Worm (Caenorhabditis elegans) whole organism, young adult: Measurements from ENCODE around the gene pqn-78.

Experiments
- B0261.1 ChIP-seq: sonication (generic microtip); optimal IDR thresholded peaks from 2 replicates; lab custom pipeline; 2016; ENCODE audit warnings: mild to moderate bottlenecking, missing genetic modification characterization, moderate library complexity, missing compliant biosample characterization
- C06A6.2 ChIP-seq: fragments of 200-800 bp; sonication (Bioruptor generic); conservative IDR thresholded peaks from 2 replicates; pipeline ENCODE4 v1.3.6; 2022; ENCODE audit warnings: missing genetic modification characterization, missing compliant biosample characterization
- D2030.7 ChIP-seq: fragments of 200-800 bp; sonication (Bioruptor generic); IDR thresholded peaks from 2 replicates; pipeline ENCODE4 v1.3.6; 2022; ENCODE audit warnings: missing genetic modification reagents, missing genetic modification characterization, missing compliant biosample characterization
- F23B12.7 ChIP-seq: sonication (generic microtip); optimal IDR thresholded peaks from 2 replicates; lab custom pipeline; 2017; ENCODE audit warnings: missing genetic modification characterization, mild to moderate bottlenecking, missing compliant biosample characterization, antibody characterized with exemption, moderate library complexity; ENCODE audit not compliant: insufficient read depth
- F33H1.4 ChIP-seq: fragments of 200-800 bp; sonication (Bioruptor generic); IDR thresholded peaks from 2 replicates; pipeline ENCODE4 v1.3.6; 2022; ENCODE audit warnings: missing genetic modification reagents, missing genetic modification characterization, missing compliant biosample characterization
- K11D2.4 ChIP-seq: fragments of 200-800 bp; sonication (Bioruptor generic); IDR thresholded peaks from 2 replicates; pipeline ENCODE4 v1.3.6; 2022; ENCODE audit warnings: missing genetic modification reagents, missing genetic modification characterization, missing compliant biosample characterization
- K12H6.12 ChIP-seq: fragments of 200-800 bp; sonication (Bioruptor generic); optimal IDR thresholded peaks from 2 replicates; lab custom pipeline; 2018; ENCODE audit warnings: mild to moderate bottlenecking, missing genetic modification characterization, missing compliant biosample characterization
- Y53G8AR.9 ChIP-seq: fragments of 200-800 bp; sonication (Bioruptor generic); conservative IDR thresholded peaks from 2 replicates; pipeline ENCODE4 v1.3.6; 2022; ENCODE audit warnings: missing genetic modification reagents, missing genetic modification characterization, missing compliant biosample characterization
- Y67H2A.10 ChIP-seq: fragments of 200-800 bp; sonication (Bioruptor generic); conservative IDR thresholded peaks from 2 replicates; pipeline ENCODE4 v1.3.6; 2022; ENCODE audit warnings: missing genetic modification reagents, missing genetic modification characterization, missing compliant biosample characterization
- ZK185.1 ChIP-seq: sonication (generic microtip); optimal IDR thresholded peaks from 2 replicates; lab custom pipeline; 2016; ENCODE audit warnings: mild to moderate bottlenecking, missing genetic modification characterization, missing compliant biosample characterization; ENCODE audit not compliant: poor library complexity, severe bottlenecking
- ama-1 ChIP-seq, 3 experiments: fragments of 150-350 bp in 1 of 3; sonication (generic microtip) in 2 of 3; optimal IDR thresholded peaks; 2 replicates each; lab custom pipeline; 2014 to 2018; ENCODE audit warnings: missing biosample characterization in 2 of 3, missing genetic modification characterization in 2 of 3, missing genetic modification reagents in 2 of 3
- attf-6 ChIP-seq: fragments of 200-800 bp; sonication (Bioruptor generic); IDR thresholded peaks from 2 replicates; pipeline ENCODE4 v1.3.6; 2022; ENCODE audit warnings: missing genetic modification reagents, missing genetic modification characterization, missing compliant biosample characterization
- cebp-1 ChIP-seq, 2 experiments: fragments of 200-800 bp in 1 of 2; sonication (Bioruptor generic) in 1 of 2; sonication (generic microtip) in 1 of 2; IDR thresholded peaks in 1 of 2; optimal IDR thresholded peaks in 1 of 2; 2 replicates each; pipeline versions ENCODE4 v1.3.6 to Lab custom; 2017 to 2022; ENCODE audit warnings: missing compliant biosample characterization in 2 of 2, missing genetic modification characterization in 2 of 2, mild to moderate bottlenecking in 1 of 2, missing genetic modification reagents in 1 of 2, moderate library complexity in 1 of 2
- ceh-58 ChIP-seq: fragments of 200-800 bp; sonication (Bioruptor generic); IDR thresholded peaks from 2 replicates; pipeline ENCODE4 v1.3.6; 2022; ENCODE audit warnings: missing genetic modification characterization, missing compliant biosample characterization
- die-1 ChIP-seq: sonication (generic microtip); optimal IDR thresholded peaks from 2 replicates; lab custom pipeline; 2016; ENCODE audit warnings: missing genotype, mild to moderate bottlenecking, missing genetic modification characterization, missing compliant biosample characterization
- egl-44 ChIP-seq: fragments of 200-800 bp; sonication (Bioruptor generic); IDR thresholded peaks from 2 replicates; pipeline ENCODE4 v1.3.6; 2022; ENCODE audit warnings: missing genetic modification reagents, missing genetic modification characterization, missing compliant biosample characterization
- fkh-3 ChIP-seq: sonication (generic microtip); optimal IDR thresholded peaks from 2 replicates; lab custom pipeline; 2016; ENCODE audit warnings: mild to moderate bottlenecking, missing genetic modification characterization, missing compliant biosample characterization
- hlh-26 ChIP-seq: fragments of 200-800 bp; sonication (Bioruptor generic); conservative IDR thresholded peaks from 2 replicates; pipeline ENCODE4 v1.3.6; 2022; ENCODE audit warnings: missing genetic modification reagents, missing genetic modification characterization, missing compliant biosample characterization
- hmg-1.2 ChIP-seq: fragments of 200-800 bp; sonication (Bioruptor generic); IDR thresholded peaks from 2 replicates; pipeline ENCODE4 v1.3.6; 2022; ENCODE audit warnings: missing genetic modification reagents, missing genetic modification characterization, missing compliant biosample characterization
- hmg-20 ChIP-seq: fragments of 200-800 bp; sonication (Bioruptor generic); IDR thresholded peaks from 2 replicates; pipeline ENCODE4 v1.3.6; 2022; ENCODE audit warnings: missing genetic modification reagents, missing genetic modification characterization, missing compliant biosample characterization
- let-607 ChIP-seq, 2 experiments: fragments of 200-800 bp in 1 of 2; sonication (Bioruptor generic) in 1 of 2; sonication (generic microtip) in 1 of 2; optimal IDR thresholded peaks; 2 replicates each; lab custom pipeline; 2016 to 2018; ENCODE audit warnings: mild to moderate bottlenecking in 2 of 2, missing compliant biosample characterization in 2 of 2, missing genetic modification characterization in 2 of 2, moderate library complexity in 2 of 2, missing genotype in 1 of 2
- lin-26 ChIP-seq: fragments of 200-800 bp; sonication (Bioruptor generic); IDR thresholded peaks from 2 replicates; pipeline ENCODE4 v1.3.6; 2022; ENCODE audit warnings: missing genetic modification reagents, missing genetic modification characterization, missing compliant biosample characterization
- lin-40 ChIP-seq: sonication (generic microtip); optimal IDR thresholded peaks from 2 replicates; lab custom pipeline; 2016; ENCODE audit warnings: missing genetic modification characterization, mild to moderate bottlenecking, missing compliant biosample characterization, missing genotype, missing genetic modification reagents
- lin-54 ChIP-seq: fragments of 200-800 bp; sonication (Bioruptor generic); optimal IDR thresholded peaks from 2 replicates; lab custom pipeline; 2018; ENCODE audit warnings: mild to moderate bottlenecking, missing genetic modification characterization, missing compliant biosample characterization
- lir-1 ChIP-seq: fragments of 200-800 bp; sonication (Bioruptor generic); conservative IDR thresholded peaks from 2 replicates; pipeline ENCODE4 v1.3.6; 2022; ENCODE audit warnings: missing genetic modification reagents, missing genetic modification characterization, missing compliant biosample characterization
- madf-3 ChIP-seq: fragments of 200-800 bp; sonication (Bioruptor generic); IDR thresholded peaks from 2 replicates; pipeline ENCODE4 v1.3.6; 2022; ENCODE audit warnings: missing genetic modification reagents, missing genetic modification characterization, missing compliant biosample characterization
- madf-6 ChIP-seq: fragments of 200-800 bp; sonication (Bioruptor generic); IDR thresholded peaks from 2 replicates; pipeline ENCODE4 v1.3.6; 2022; ENCODE audit warnings: missing genetic modification reagents, missing genetic modification characterization, missing compliant biosample characterization
- mcd-1 ChIP-seq: fragments of 200-800 bp; sonication (Bioruptor generic); IDR thresholded peaks from 2 replicates; pipeline ENCODE4 v1.3.6; 2022; ENCODE audit warnings: missing genetic modification reagents, missing genetic modification characterization, missing compliant biosample characterization
- mes-4 ChIP-seq: sonication (generic microtip); optimal IDR thresholded peaks from 2 replicates; lab custom pipeline; 2016; ENCODE audit warnings: missing genotype, missing genetic modification characterization, missing compliant biosample characterization
- nfya-1 ChIP-seq: sonication (generic microtip); optimal IDR thresholded peaks from 2 replicates; lab custom pipeline; 2017; ENCODE audit warnings: antibody characterized with exemption, missing compliant biosample characterization, missing genetic modification characterization, borderline replicate concordance; ENCODE audit not compliant: insufficient read depth
- nhr-179 ChIP-seq: sonication (generic microtip); optimal IDR thresholded peaks from 2 replicates; lab custom pipeline; 2016; ENCODE audit warnings: mild to moderate bottlenecking, missing genetic modification characterization, missing compliant biosample characterization
- nhr-80 ChIP-seq: sonication (generic microtip); optimal IDR thresholded peaks from 2 replicates; lab custom pipeline; 2016; ENCODE audit warnings: missing genetic modification characterization, missing compliant biosample characterization
- snpc-1.3 ChIP-seq: sonication (generic microtip); optimal IDR thresholded peaks from 2 replicates; lab custom pipeline; 2017; ENCODE audit warnings: missing genetic modification characterization, mild to moderate bottlenecking, missing compliant biosample characterization, antibody characterized with exemption, moderate library complexity, missing genotype, missing genetic modification reagents; ENCODE audit not compliant: insufficient read depth
- snpc-3.4 ChIP-seq: sonication (generic microtip); optimal IDR thresholded peaks from 2 replicates; lab custom pipeline; 2017; ENCODE audit warnings: missing genetic modification characterization, mild to moderate bottlenecking, missing compliant biosample characterization, antibody characterized with exemption, moderate library complexity, missing genotype, missing genetic modification reagents
- snpc-4 ChIP-seq, 5 experiments: fragments of 150-350 bp in 1 of 5; sonication (generic microtip) in 4 of 5; optimal IDR thresholded peaks; 2 replicates each; lab custom pipeline; 2014 to 2018; ENCODE audit warnings: missing genetic modification characterization in 5 of 5, missing biosample characterization in 3 of 5, antibody characterized with exemption in 2 of 5, mild to moderate bottlenecking in 2 of 5, missing compliant biosample characterization in 2 of 5, missing genotype in 2 of 5, moderate library complexity in 2 of 5, missing genetic modification reagents in 1 of 5
- tbp1 ChIP-seq: fragments of 200-800 bp; sonication (Bioruptor generic); optimal IDR thresholded peaks from 2 replicates; lab custom pipeline; 2018; ENCODE audit warnings: mild to moderate bottlenecking, missing genetic modification characterization, missing compliant biosample characterization
- tbx-9 ChIP-seq: sonication (generic microtip); optimal IDR thresholded peaks from 2 replicates; lab custom pipeline; 2016; ENCODE audit warnings: borderline replicate concordance, missing genetic modification characterization, inconsistent platforms, missing compliant biosample characterization
- tlf-1 ChIP-seq: fragments of 200-800 bp; sonication (Bioruptor generic); optimal IDR thresholded peaks from 2 replicates; lab custom pipeline; 2018; ENCODE audit warnings: mild to moderate bottlenecking, missing genetic modification characterization, missing compliant biosample characterization
- ztf-18 ChIP-seq: sonication (generic microtip); optimal IDR thresholded peaks from 2 replicates; lab custom pipeline; 2016; ENCODE audit warnings: missing genotype, mild to moderate bottlenecking, missing genetic modification characterization, missing compliant biosample characterization
- ztf-26 ChIP-seq: sonication (generic microtip); optimal IDR thresholded peaks from 2 replicates; lab custom pipeline; 2017; ENCODE audit warnings: missing genetic modification characterization, missing compliant biosample characterization
- ztf-6 ChIP-seq: fragments of 200-800 bp; sonication (Bioruptor generic); IDR thresholded peaks from 2 replicates; pipeline ENCODE4 v1.3.6; 2022; ENCODE audit warnings: missing genetic modification reagents, missing genetic modification characterization, missing compliant biosample characterization

Gene pqn-78

ce11 chrIV:15570770-15571169 is 24.1 kb downstream of the pqn-78 start (continued):
- TF ChIP-seq snpc-4 (GFP tag; optimal IDR thresholded peaks at IDR 0.05; lab: Kevin White, UChicago) (no peak), snpc-4 (tag; optimal IDR thresholded peaks at IDR 0.05; lab: Kevin White, UChicago) (peak in 3 of 4 experiments; percentile 67 to 74 (median 72)), cebp-1 (GFP tag; IDR thresholded peaks at IDR 0.05; lab: Robert Waterston, UW) (0 out of 2 replicates have a peak, but pooled peaks have one; percentile 23), cebp-1 (tag; optimal IDR thresholded peaks at IDR 0.05; lab: Kevin White, UChicago) (no peak), hmg-20 (GFP tag; lab: Robert Waterston, UW) (0 out of 2 replicates have a peak, but pooled peaks have one; percentile 43), D2030.7 (GFP tag; lab: Robert Waterston, UW) (no peak), lir-1 (GFP tag; lab: Robert Waterston, UW) (no peak), die-1 (tag; lab: Kevin White, UChicago) (no peak), nhr-80 (tag; lab: Kevin White, UChicago) (no peak), let-607 (tag; optimal IDR thresholded peaks at IDR 0.05; lab: Kevin White, UChicago) (peak in 1 of 2 experiments; percentile 50), ztf-18 (tag; lab: Kevin White, UChicago) (no peak), lin-54 (GFP tag; lab: Kevin White, UChicago) (peak; percentile 40), snpc-1.3 (tag; lab: Kevin White, UChicago) (no peak), hmg-1.2 (GFP tag; lab: Robert Waterston, UW) (peak; percentile 100), nfya-1 (tag; lab: Kevin White, UChicago) (no peak)

- 0 out of 2 replicates have a peak, but pooled peaks have one; percentile 7 for TF ChIP-seq attf-6 (GFP tag; lab: Robert Waterston, UW)
- TF ChIP-seq Y53G8AR.9 (GFP tag; lab: Robert Waterston, UW): no peak
- TF ChIP-seq, all 124 proteins: peak for 1
These were observed 30.5 kb downstream of the pqn-78 start, which contains the start of gene Y105C5A.1 for ce11 chrIV:15564327-15564726. TSS of gene Y105C5A.1 (minus strand) at chrIV:15564427.

ce11 chrIV:15561223-15561656 is 33.6 kb downstream of the pqn-78 start:
- TF ChIP-seq ceh-58 (GFP tag; lab: Robert Waterston, UW) (no peak), mcd-1 (GFP tag; lab: Robert Waterston, UW) (no peak), ama-1 (optimal IDR thresholded peaks at IDR 0.05; lab: Kevin White, UChicago) (no peak), ama-1 (GFP tag; optimal IDR thresholded peaks at IDR 0.05; lab: Kevin White, UChicago) (no peak), mes-4 (tag; lab: Kevin White, UChicago) (no peak), cebp-1 (GFP tag; IDR thresholded peaks at IDR 0.05; lab: Robert Waterston, UW) (no peak), cebp-1 (tag; optimal IDR thresholded peaks at IDR 0.05; lab: Kevin White, UChicago) (peak; percentile 49), snpc-1.3 (tag; lab: Kevin White, UChicago) (no peak), Y67H2A.10 (no peak), Y53G8AR.9 (GFP tag; lab: Robert Waterston, UW) (no peak), F33H1.4 (GFP tag; lab: Robert Waterston, UW) (no peak), snpc-3.4 (no peak), tbx-9 (tag; lab: Kevin White, UChicago) (no peak), egl-44 (GFP tag; lab: Robert Waterston, UW) (no peak), ztf-6 (GFP tag; lab: Robert Waterston, UW) (no peak), madf-6 (GFP tag; lab: Robert Waterston, UW) (no peak), B0261.1 (no peak), lin-26 (GFP tag; lab: Robert Waterston, UW) (no peak), lin-40 (tag; lab: Kevin White, UChicago) (peak; percentile 40), F23B12.7 (tag; lab: Kevin White, UChicago) (no peak), C06A6.2 (GFP tag; lab: Robert Waterston, UW) (no peak), hlh-26 (GFP tag; lab: Robert Waterston, UW) (no peak), nhr-179 (tag; lab: Kevin White, UChicago) (no peak), tbp1 (GFP tag; lab: Kevin White, UChicago) (no peak), madf-3 (GFP tag; lab: Robert Waterston, UW) (no peak), tlf-1 (GFP tag; lab: Kevin White, UChicago) (no peak), K11D2.4 (GFP tag; lab: Robert Waterston, UW) (no peak), fkh-3 (tag; lab: Kevin White, UChicago) (no peak), ZK185.1 (tag; lab: Kevin White, UChicago) (no peak), ztf-26 (no peak), nhr-80 (tag; lab: Kevin White, UChicago) (no peak), K12H6.12 (tag; lab: Kevin White, UChicago) (peak; percentile 78)
